Fruit fly (Drosophila melanogaster) whole organism, embryonic: ENCODE measurements around the gene CG4382.
A peak's percentile ranks its signal among the peaks of the same experiment; 100 is the strongest.

Source experiments
- Atf-2 ChIP-seq: fragments of 200-800 bp; sonication (Bioruptor generic); optimal IDR thresholded peaks from 2 replicates; lab custom pipeline; 2016; ENCODE audit warnings: missing biosample characterization, missing genetic modification characterization
- CG10654 ChIP-seq: fragments of 200-800 bp; sonication (Bioruptor generic); optimal IDR thresholded peaks from 2 replicates; lab custom pipeline; 2016; ENCODE audit warnings: missing biosample characterization, missing genetic modification characterization
- CG11093 ChIP-seq: fragments of 200-800 bp; sonication (Bioruptor generic); IDR thresholded peaks from 3 replicates; pipeline ENCODE4 v1.3.6; 2022; ENCODE audit warnings: missing biosample characterization, missing genetic modification characterization
- CG12071 ChIP-seq: fragments of 200-800 bp; sonication (Bioruptor generic); optimal IDR thresholded peaks from 3 replicates; lab custom pipeline; 2018; ENCODE audit warnings: missing biosample characterization, mild to moderate bottlenecking, missing genetic modification characterization
- CG13287 ChIP-seq: fragments of 200-800 bp; sonication (Bioruptor generic); IDR thresholded peaks from 2 replicates; pipeline ENCODE4 v1.3.6; 2022; ENCODE audit warnings: missing biosample characterization, missing genetic modification characterization; ENCODE audit not compliant: partially characterized antibody
- CG14965 ChIP-seq: fragments of 200-800 bp; sonication (Bioruptor generic); optimal IDR thresholded peaks from 2 replicates; lab custom pipeline; 2016; ENCODE audit warnings: missing biosample characterization, missing genetic modification characterization, borderline replicate concordance
- CG17359 ChIP-seq: fragments of 200-800 bp; sonication (Bioruptor generic); optimal IDR thresholded peaks from 3 replicates; lab custom pipeline; 2018; ENCODE audit warnings: missing biosample characterization, mild to moderate bottlenecking, missing genetic modification characterization, moderate library complexity
- CG17829 ChIP-seq: fragments of 200-800 bp; optimal IDR thresholded peaks from 2 replicates; lab custom pipeline; 2019; ENCODE audit warnings: missing biosample characterization, mild to moderate bottlenecking, missing genetic modification characterization, moderate library complexity
- CG1792 ChIP-seq: fragments of 200-800 bp; sonication (Bioruptor generic); optimal IDR thresholded peaks from 2 replicates; lab custom pipeline; 2016; ENCODE audit warnings: missing biosample characterization, missing genetic modification characterization
- CG32767 ChIP-seq: fragments of 200-800 bp; sonication (Bioruptor generic); IDR thresholded peaks from 2 replicates; pipeline ENCODE4 v1.3.6; 2022; ENCODE audit warnings: missing biosample characterization, missing genetic modification characterization
- CG34422 ChIP-seq: fragments of 200-800 bp; sonication (Bioruptor generic); IDR thresholded peaks from 3 replicates; pipeline ENCODE4 v1.3.6; 2022; ENCODE audit warnings: missing biosample characterization, missing genetic modification characterization
- CG4730 ChIP-seq: fragments of 200-800 bp; sonication (Bioruptor generic); IDR thresholded peaks from 2 replicates; pipeline ENCODE4 v1.3.6; 2022; ENCODE audit warnings: missing biosample characterization, missing genetic modification characterization
- CG6272 ChIP-seq: fragments of 200-800 bp; sonication (Bioruptor generic); IDR thresholded peaks from 2 replicates; pipeline ENCODE4 v1.3.6; 2022; ENCODE audit warnings: missing biosample characterization, missing genetic modification characterization
- CG6813 ChIP-seq: fragments of 200-800 bp; sonication (Bioruptor generic); optimal IDR thresholded peaks from 2 replicates; lab custom pipeline; 2017; ENCODE audit warnings: missing biosample characterization, missing genetic modification characterization, mild to moderate bottlenecking, moderate library complexity, missing genetic modification reagents
- CG9797 ChIP-seq: fragments of 200-800 bp; sonication (Bioruptor generic); optimal IDR thresholded peaks from 3 replicates; lab custom pipeline; 2018; ENCODE audit warnings: missing biosample characterization, mild to moderate bottlenecking, missing genetic modification characterization
- D ChIP-seq, 2 experiments: fragments of 200-800 bp in 1 of 2; fragments of >200 bp in 1 of 2; sonication (Bioruptor generic) in 1 of 2; optimal IDR thresholded peaks; 2 replicates in 1 of 2; 3 replicates in 1 of 2; lab custom pipeline; 2017; ENCODE audit warnings: mild to moderate bottlenecking in 1 of 2, missing biosample characterization in 1 of 2, missing genetic modification characterization in 1 of 2, missing genetic modification reagents in 1 of 2
- Dip2 ChIP-seq: fragments of 200-800 bp; sonication (Bioruptor generic); IDR thresholded peaks from 2 replicates; pipeline ENCODE4 v1.3.6; 2022; ENCODE audit warnings: missing biosample characterization, missing genetic modification characterization
- Fer1 ChIP-seq: fragments of 200-800 bp; sonication (Bioruptor generic); optimal IDR thresholded peaks from 2 replicates; lab custom pipeline; 2017; ENCODE audit warnings: missing biosample characterization, mild to moderate bottlenecking, missing genetic modification characterization
- GATAe ChIP-seq: fragments of 200-800 bp; sonication (Bioruptor generic); conservative IDR thresholded peaks from 2 replicates; pipeline ENCODE4 v1.3.6; 2022; ENCODE audit warnings: missing biosample characterization, missing genetic modification characterization
- Hmx ChIP-seq: fragments of 200-800 bp; sonication (Bioruptor generic); optimal IDR thresholded peaks from 2 replicates; lab custom pipeline; 2016; ENCODE audit warnings: missing biosample characterization, missing genetic modification characterization
- Neu2 ChIP-seq: fragments of 200-800 bp; sonication (Bioruptor generic); optimal IDR thresholded peaks from 3 replicates; lab custom pipeline; 2016; ENCODE audit warnings: missing biosample characterization, missing genetic modification characterization, borderline replicate concordance
- Scr ChIP-seq: fragments of 200-800 bp; sonication (Bioruptor generic); IDR thresholded peaks from 2 replicates; pipeline ENCODE4 v1.3.6; 2022; ENCODE audit warnings: missing biosample characterization, missing genetic modification characterization; ENCODE audit not compliant: partially characterized antibody
- Sin3A ChIP-seq: fragments of >200 bp; optimal IDR thresholded peaks from 2 replicates; lab custom pipeline; 2018
- TFAM ChIP-seq: fragments of 200-800 bp; sonication (Bioruptor generic); optimal IDR thresholded peaks from 2 replicates; lab custom pipeline; 2017; ENCODE audit warnings: missing biosample characterization, missing genetic modification characterization, inconsistent platforms
- Xrp1 ChIP-seq: fragments of 200-800 bp; sonication (Bioruptor generic); IDR thresholded peaks from 2 replicates; pipeline ENCODE4 v1.3.6; 2022; ENCODE audit warnings: missing biosample characterization, missing genetic modification characterization
- ac ChIP-seq: fragments of 200-800 bp; sonication (Bioruptor generic); optimal IDR thresholded peaks from 3 replicates; lab custom pipeline; 2017; ENCODE audit warnings: missing biosample characterization, mild to moderate bottlenecking, missing genetic modification characterization
- amos ChIP-seq: fragments of 200-800 bp; sonication (Bioruptor generic); IDR thresholded peaks from 2 replicates; pipeline ENCODE4 v1.3.6; 2022; ENCODE audit warnings: missing biosample characterization, missing genetic modification characterization; ENCODE audit not compliant: partially characterized antibody
- az2 ChIP-seq: fragments of 200-800 bp; sonication (Bioruptor generic); optimal IDR thresholded peaks from 3 replicates; lab custom pipeline; 2016; ENCODE audit warnings: missing biosample characterization, missing genetic modification characterization
- bab2 ChIP-seq: fragments of 200-800 bp; sonication (Bioruptor generic); optimal IDR thresholded peaks from 2 replicates; lab custom pipeline; 2016; ENCODE audit warnings: missing biosample characterization, missing genetic modification characterization
- chif ChIP-seq, 2 experiments: fragments of 200-800 bp; sonication (Bioruptor generic); optimal IDR thresholded peaks; 3 replicates each; lab custom pipeline; 2016; ENCODE audit warnings: missing biosample characterization in 2 of 2, missing genetic modification characterization in 2 of 2
- chinmo ChIP-seq: fragments of 200-800 bp; sonication (Bioruptor generic); IDR thresholded peaks from 4 replicates; pipeline ENCODE4 v1.3.6; 2022; ENCODE audit warnings: missing biosample characterization, missing genetic modification characterization; ENCODE audit not compliant: partially characterized antibody
- crol ChIP-seq: fragments of 200-800 bp; sonication (Bioruptor generic); IDR thresholded peaks from 2 replicates; pipeline ENCODE4 v1.3.6; 2022; ENCODE audit warnings: missing biosample characterization, missing genetic modification characterization
- dpn ChIP-seq, 2 experiments: fragments of 200-800 bp; sonication (Bioruptor generic); optimal IDR thresholded peaks; 3 replicates each; lab custom pipeline; 2016; ENCODE audit warnings: missing biosample characterization in 2 of 2, missing genetic modification characterization in 2 of 2
- ewg ChIP-seq: fragments of 200-800 bp; sonication (Bioruptor generic); optimal IDR thresholded peaks from 3 replicates; lab custom pipeline; 2017; ENCODE audit warnings: mild to moderate bottlenecking, missing biosample characterization, missing genetic modification reagents, missing genetic modification characterization
- fru ChIP-seq: fragments of >200 bp; optimal IDR thresholded peaks from 2 replicates; lab custom pipeline; 2017
- grn ChIP-seq: fragments of 200-800 bp; sonication (Bioruptor generic); optimal IDR thresholded peaks from 3 replicates; lab custom pipeline; 2017; ENCODE audit warnings: missing biosample characterization, missing genetic modification characterization
- ind ChIP-seq: fragments of 200-800 bp; sonication (Bioruptor generic); optimal IDR thresholded peaks from 3 replicates; lab custom pipeline; 2016; ENCODE audit warnings: missing biosample characterization, missing genetic modification characterization
- insv ChIP-seq, 2 experiments: fragments of 200-800 bp; sonication (Bioruptor generic); optimal IDR thresholded peaks; 3 replicates each; lab custom pipeline; 2016 to 2018; ENCODE audit warnings: missing biosample characterization in 2 of 2, missing genetic modification characterization in 2 of 2
- ken ChIP-seq: fragments of 200-800 bp; sonication (Bioruptor generic); IDR thresholded peaks from 3 replicates; pipeline ENCODE4 v1.3.6; 2022; ENCODE audit warnings: missing biosample characterization, missing genetic modification characterization
- lilli ChIP-seq: fragments of 200-800 bp; sonication (Bioruptor generic); optimal IDR thresholded peaks from 3 replicates; lab custom pipeline; 2016; ENCODE audit warnings: missing biosample characterization, missing genetic modification characterization
- onecut ChIP-seq: fragments of 200-800 bp; sonication (Bioruptor generic); IDR thresholded peaks from 2 replicates; pipeline ENCODE4 v1.3.6; 2022; ENCODE audit warnings: missing biosample characterization, missing genetic modification characterization
- org-1 ChIP-seq: fragments of 200-800 bp; sonication (Bioruptor generic); optimal IDR thresholded peaks from 2 replicates; lab custom pipeline; 2017; ENCODE audit warnings: missing biosample characterization, missing genetic modification characterization
- psq ChIP-seq: fragments of 200-800 bp; sonication (Bioruptor generic); optimal IDR thresholded peaks from 2 replicates; lab custom pipeline; 2017; ENCODE audit warnings: missing biosample characterization, missing genetic modification characterization
- sim ChIP-seq: fragments of 200-800 bp; sonication (Bioruptor generic); IDR thresholded peaks from 2 replicates; pipeline ENCODE4 v1.3.6; 2022; ENCODE audit warnings: missing biosample characterization, missing genetic modification characterization
- unpg ChIP-seq: fragments of 200-800 bp; sonication (Bioruptor generic); optimal IDR thresholded peaks from 3 replicates; lab custom pipeline; 2018; ENCODE audit warnings: missing biosample characterization, mild to moderate bottlenecking, missing genetic modification characterization, moderate library complexity
- usp ChIP-seq: fragments of >200 bp; optimal IDR thresholded peaks from 2 replicates; lab custom pipeline; 2017; ENCODE audit warnings: missing biosample characterization, missing genetic modification characterization
- z ChIP-seq: fragments of 200-800 bp; sonication (Bioruptor generic); IDR thresholded peaks from 3 replicates; pipeline ENCODE4 v1.3.6; 2022; ENCODE audit warnings: missing biosample characterization, missing genetic modification characterization
- zf30C ChIP-seq: fragments of 200-800 bp; sonication (Bioruptor generic); optimal IDR thresholded peaks from 3 replicates; lab custom pipeline; 2018; ENCODE audit warnings: missing biosample characterization, mild to moderate bottlenecking, missing genetic modification characterization

CG4382 gene

dm6 chr2L:9569588-9570434 lies 30.9 kb downstream of the CG4382 start (continued):
- TF ChIP-seq chif (GFP tag; optimal IDR thresholded peaks at IDR 0.05; lab: Kevin White, UChicago) (peak; percentile 79 to 82), D (optimal IDR thresholded peaks at IDR 0.05; lab: Kevin White, UChicago) (no peak), D (GFP tag; optimal IDR thresholded peaks at IDR 0.05; lab: Kevin White, UChicago) (peak; percentile 96), psq (GFP tag; lab: Kevin White, UChicago) (peak; percentile 89), CG17829 (tag; lab: Kevin White, UChicago) (peak; percentile 96), CG34422 (peak; percentile 91), Scr (GFP tag; lab: Robert Waterston, UW) (peak; percentile 48), insv (GFP tag; optimal IDR thresholded peaks at IDR 0.05; lab: Kevin White, UChicago) (peak in 1 of 2 experiments; percentile 74), CG4730 (GFP tag; lab: Robert Waterston, UW) (peak; percentile 74), usp (GFP tag; lab: Kevin White, UChicago) (no peak), Xrp1 (GFP tag; lab: Robert Waterston, UW) (peak; percentile 93), sim (GFP tag; lab: Robert Waterston, UW) (peak; percentile 76; the same call in 1 of the 2 replicates), CG17359 (tag; lab: Kevin White, UChicago) (peak; percentile 94), dpn (GFP tag; optimal IDR thresholded peaks at IDR 0.05; lab: Kevin White, UChicago) (peak; percentile 86 to 94), Fer1 (GFP tag; lab: Kevin White, UChicago) (peak; percentile 97), CG10654 (GFP tag; lab: Kevin White, UChicago) (peak; percentile 90), ewg (GFP tag; lab: Kevin White, UChicago) (peak; percentile 91), org-1 (GFP tag; lab: Kevin White, UChicago) (peak; percentile 97), lilli (GFP tag; lab: Kevin White, UChicago) (peak; percentile 95), ind (peak; percentile 94), CG13287 (GFP tag; lab: Robert Waterston, UW) (peak; percentile 43; the same call in 1 of the 2 replicates), ac (GFP tag; lab: Kevin White, UChicago) (peak; percentile 87), amos (peak; percentile 31; the same call in 1 of the 2 replicates), crol (GFP tag; lab: Robert Waterston, UW) (peak; percentile 54), z (GFP tag; lab: Robert Waterston, UW) (peak; percentile 49; the same call in 2 of the 3 replicates), chinmo (GFP tag; lab: Robert Waterston, UW) (no peak), Neu2 (GFP tag; lab: Kevin White, UChicago) (no peak), zf30C (no peak), CG32767 (GFP tag; lab: Robert Waterston, UW) (peak; percentile 85), GATAe (GFP tag; lab: Robert Waterston, UW) (peak; percentile 48; the same call in 1 of the 2 replicates), CG6272 (GFP tag; lab: Robert Waterston, UW) (peak; percentile 73; the same call in 1 of the 2 replicates), Atf-2 (GFP tag; lab: Kevin White, UChicago) (peak; percentile 68), bab2 (peak; percentile 69), unpg (GFP tag; lab: Kevin White, UChicago) (peak; percentile 96), CG14965 (GFP tag; lab: Kevin White, UChicago) (no peak), CG1792 (GFP tag; lab: Kevin White, UChicago) (peak; percentile 59), Dip2 (GFP tag; lab: Robert Waterston, UW) (peak; percentile 35; the same call in 1 of the 2 replicates), az2 (GFP tag; lab: Kevin White, UChicago) (peak; percentile 95), TFAM (GFP tag; lab: Kevin White, UChicago) (peak; percentile 84), fru (lab: Kevin White, UChicago) (no peak), ken (peak; percentile 71; the same call in 2 of the 3 replicates), CG9797 (GFP tag; lab: Kevin White, UChicago) (no peak), onecut (GFP tag; lab: Robert Waterston, UW) (peak; percentile 87), Sin3A (no peak), Hmx (GFP tag; lab: Kevin White, UChicago) (peak; percentile 80), CG12071 (GFP tag; lab: Kevin White, UChicago) (peak; percentile 82), CG6813 (GFP tag; lab: Kevin White, UChicago) (peak; percentile 94), grn (GFP tag; lab: Kevin White, UChicago) (peak; percentile 64), CG11093 (GFP tag; lab: Robert Waterston, UW) (peak; percentile 77)
